Worm (Caenorhabditis elegans) whole organism, L1 larva: ENCODE results near the gene str-129.

ENCODE experiments used
- C34B4.2 ChIP-seq: sonication (generic microtip); optimal IDR thresholded peaks from 2 replicates; lab custom pipeline; 2017; ENCODE audit warnings: mild to moderate bottlenecking, missing genetic modification characterization, missing compliant biosample characterization
- F16B12.6 ChIP-seq: fragments of 150-350 bp; optimal IDR thresholded peaks from 2 replicates; lab custom pipeline; 2014; ENCODE audit warnings: missing biosample characterization, missing genetic modification characterization
- alr-1 ChIP-seq: fragments of 200-800 bp; sonication (Bioruptor generic); optimal IDR thresholded peaks from 2 replicates; lab custom pipeline; 2018; ENCODE audit warnings: borderline replicate concordance, mild to moderate bottlenecking, missing genetic modification characterization, missing compliant biosample characterization
- ama-1 ChIP-seq: fragments of 150-350 bp; optimal IDR thresholded peaks from 2 replicates; lab custom pipeline; 2014
- blmp-1 ChIP-seq: fragments of 150-350 bp; optimal IDR thresholded peaks from 2 replicates; lab custom pipeline; 2014; ENCODE audit warnings: missing biosample characterization, missing genetic modification characterization
- ceh-82 ChIP-seq, 3 experiments: fragments of 150-350 bp in 1 of 3; sonication (generic microtip) in 2 of 3; optimal IDR thresholded peaks; 2 replicates each; lab custom pipeline; 2014 to 2017; ENCODE audit warnings: missing biosample characterization in 3 of 3, missing genetic modification characterization in 3 of 3
- efl-1 ChIP-seq, 4 experiments: fragments of 150-350 bp; optimal IDR thresholded peaks in 3 of 4; peaks in 1 of 4; 1 replicate in 1 of 4; 2 replicates in 3 of 4; lab custom pipeline; 2014; ENCODE audit warnings: missing biosample characterization in 2 of 4, missing genetic modification characterization in 2 of 4, missing genetic modification reagents in 2 of 4
- elt-3 ChIP-seq, 6 experiments: fragments of 150-350 bp in 1 of 6; sonication (generic microtip); optimal IDR thresholded peaks; 2 replicates each; lab custom pipeline; 2017 to 2018; ENCODE audit warnings: missing biosample characterization in 6 of 6, missing genetic modification characterization in 6 of 6, inconsistent platforms in 1 of 6
- fkh-4 ChIP-seq: sonication (generic microtip); optimal IDR thresholded peaks from 2 replicates; lab custom pipeline; 2016; ENCODE audit warnings: missing compliant biosample characterization, missing genetic modification characterization, borderline replicate concordance
- grh-1 ChIP-seq: fragments of 200-800 bp; sonication (Bioruptor generic); IDR thresholded peaks from 2 replicates; pipeline ENCODE4 v1.3.6; 2022; ENCODE audit warnings: missing genetic modification reagents, missing genetic modification characterization, missing compliant biosample characterization
- irx-1 ChIP-seq: sonication (generic microtip); optimal IDR thresholded peaks from 2 replicates; lab custom pipeline; 2016; ENCODE audit warnings: missing genetic modification characterization, missing compliant biosample characterization
- lin-14 ChIP-seq: fragments of 200-800 bp; sonication (Bioruptor generic); optimal IDR thresholded peaks from 2 replicates; lab custom pipeline; 2018; ENCODE audit warnings: mild to moderate bottlenecking, missing genetic modification characterization, moderate library complexity, missing compliant biosample characterization
- lin-15B ChIP-seq: fragments of 150-350 bp; sonication (generic microtip); optimal IDR thresholded peaks from 3 replicates; lab custom pipeline; 2014; ENCODE audit warnings: missing biosample characterization, missing genetic modification characterization
- lin-35 ChIP-seq, 2 experiments: fragments of 150-350 bp; optimal IDR thresholded peaks; 2 replicates each; lab custom pipeline; 2014; ENCODE audit warnings: missing biosample characterization in 2 of 2, missing genetic modification characterization in 2 of 2, missing genetic modification reagents in 2 of 2
- lin-39 ChIP-seq: fragments of 150-350 bp; optimal IDR thresholded peaks from 2 replicates; lab custom pipeline; 2014; ENCODE audit warnings: missing biosample characterization, missing genetic modification reagents, missing genetic modification characterization
- lsy-2 ChIP-seq, 2 experiments: fragments of 150-350 bp; optimal IDR thresholded peaks; 2 replicates each; lab custom pipeline; 2014; ENCODE audit warnings: missing biosample characterization in 2 of 2, missing genetic modification characterization in 2 of 2
- mep-1 ChIP-seq: fragments of 150-350 bp; optimal IDR thresholded peaks from 2 replicates; lab custom pipeline; 2014; ENCODE audit warnings: missing biosample characterization, missing genetic modification characterization
- nhr-19 ChIP-seq: fragments of 200-800 bp; sonication (Bioruptor generic); conservative IDR thresholded peaks from 2 replicates; pipeline ENCODE4 v1.3.6; 2022; ENCODE audit warnings: missing genetic modification characterization, missing compliant biosample characterization
- nhr-20 ChIP-seq: sonication (generic microtip); optimal IDR thresholded peaks from 2 replicates; lab custom pipeline; 2016; ENCODE audit warnings: mild to moderate bottlenecking, missing genetic modification characterization, missing compliant biosample characterization
- nhr-237 ChIP-seq: fragments of 150-350 bp; optimal IDR thresholded peaks from 2 replicates; lab custom pipeline; 2014; ENCODE audit warnings: missing biosample characterization, missing genetic modification characterization
- nhr-71 ChIP-seq: sonication (generic microtip); optimal IDR thresholded peaks from 2 replicates; lab custom pipeline; 2016; ENCODE audit warnings: mild to moderate bottlenecking, missing genetic modification characterization, moderate library complexity, missing compliant biosample characterization
- nhr-76 ChIP-seq: sonication (generic microtip); optimal IDR thresholded peaks from 2 replicates; lab custom pipeline; 2017; ENCODE audit warnings: missing biosample characterization, missing genetic modification characterization
- nhr-84 ChIP-seq: sonication (generic microtip); optimal IDR thresholded peaks from 2 replicates; lab custom pipeline; 2017; ENCODE audit warnings: missing biosample characterization, missing genetic modification characterization
- nhr-85 ChIP-seq: sonication (generic microtip); peaks from one replicate; lab custom pipeline; 2016; ENCODE audit warnings: missing genetic modification characterization, inconsistent platforms, missing compliant biosample characterization
- nhr-90 ChIP-seq: sonication (generic microtip); optimal IDR thresholded peaks from 2 replicates; lab custom pipeline; 2016; ENCODE audit warnings: mild to moderate bottlenecking, missing genetic modification characterization, missing compliant biosample characterization; ENCODE audit not compliant: poor library complexity
- pax-3 ChIP-seq: fragments of 200-800 bp; sonication (Bioruptor generic); optimal IDR thresholded peaks from 2 replicates; lab custom pipeline; 2018; ENCODE audit warnings: mild to moderate bottlenecking, missing genetic modification characterization, moderate library complexity, missing compliant biosample characterization
- snu-23 ChIP-seq: sonication (generic microtip); optimal IDR thresholded peaks from 2 replicates; lab custom pipeline; 2016; ENCODE audit warnings: missing genetic modification characterization, missing compliant biosample characterization
- sup-37 ChIP-seq: fragments of 200-800 bp; sonication (Bioruptor generic); optimal IDR thresholded peaks from 2 replicates; lab custom pipeline; 2018; ENCODE audit warnings: mild to moderate bottlenecking, missing genetic modification characterization, missing compliant biosample characterization
- unc-30 ChIP-seq: sonication (generic microtip); optimal IDR thresholded peaks from 2 replicates; lab custom pipeline; 2017; ENCODE audit warnings: missing biosample characterization, missing genetic modification characterization
- zag-1 ChIP-seq: fragments of 150-350 bp; optimal IDR thresholded peaks from 2 replicates; lab custom pipeline; 2014; ENCODE audit warnings: missing biosample characterization, missing genetic modification characterization
- zip-4 ChIP-seq: fragments of 200-800 bp; sonication (Bioruptor generic); optimal IDR thresholded peaks from 2 replicates; lab custom pipeline; 2018; ENCODE audit warnings: mild to moderate bottlenecking, missing genetic modification characterization, moderate library complexity, missing compliant biosample characterization

Gene str-129

ce11 chrV:8043664-8044063, 48.6 kb downstream of the str-129 start:
- TF ChIP-seq elt-3 (tag; optimal IDR thresholded peaks at IDR 0.05; lab: Kevin White, UChicago) (peak in 2 of 6 experiments; percentile 33 to 36), nhr-237 (no peak), alr-1 (tag; lab: Kevin White, UChicago) (no peak), efl-1 (optimal IDR thresholded peaks at IDR 0.05; lab: Kevin White, UChicago) (no peak), efl-1 (GFP tag; optimal IDR thresholded peaks at IDR 0.05 in 1 of 2; lab: Kevin White, UChicago) (peak in 1 of 2 experiments; percentile 41), lsy-2 (tag; optimal IDR thresholded peaks at IDR 0.05; lab: Kevin White, UChicago) (no peak), nhr-19 (GFP tag; lab: Robert Waterston, UW) (no peak), nhr-20 (tag; lab: Kevin White, UChicago) (peak; percentile 35), sup-37 (no peak), blmp-1 (tag; lab: Kevin White, UChicago) (peak; percentile 92), fkh-4 (tag; lab: Kevin White, UChicago) (no peak), nhr-76 (no peak), nhr-90 (no peak), pax-3 (tag; lab: Kevin White, UChicago) (no peak), nhr-71 (tag; lab: Kevin White, UChicago) (peak; percentile 15), mep-1 (tag; lab: Kevin White, UChicago) (peak; percentile 38), snu-23 (GFP tag; lab: Kevin White, UChicago) (peak; percentile 28), lin-14 (GFP tag; lab: Kevin White, UChicago) (peak; percentile 62), ama-1 (lab: Kevin White, UChicago) (no peak), nhr-84 (tag; lab: Kevin White, UChicago) (no peak), unc-30 (tag; lab: Kevin White, UChicago) (no peak), zag-1 (no peak)

DNA sequence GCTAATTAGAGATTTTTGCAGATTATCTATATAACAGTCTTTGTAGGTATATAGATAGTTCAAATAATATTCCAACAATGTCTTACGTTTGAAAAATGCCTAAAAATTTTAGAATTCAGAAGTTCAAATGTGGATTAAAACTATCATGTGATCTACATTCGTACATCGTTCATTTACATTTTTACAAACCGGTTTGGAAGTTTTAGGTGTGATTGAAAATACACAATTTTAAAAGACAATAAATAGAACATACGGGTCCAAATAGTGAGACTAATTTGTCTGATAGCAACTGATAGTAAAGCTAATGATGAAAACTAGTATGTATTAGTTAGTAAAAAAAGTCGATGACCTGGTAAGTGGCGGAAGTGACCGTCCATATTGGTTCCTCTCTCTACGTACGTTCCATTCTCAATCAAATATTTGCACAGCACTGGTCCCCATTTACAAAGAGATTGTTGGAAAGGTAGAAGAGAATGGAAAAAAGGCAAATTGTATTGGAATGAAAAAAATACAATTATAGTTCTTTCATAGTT, 50.9 kb downstream of the str-129 start:
- TF ChIP-seq lin-15B (tag; lab: Kevin White, UChicago) (no peak), F16B12.6 (no peak), lin-14 (GFP tag; lab: Kevin White, UChicago) (peak; percentile 36), C34B4.2 (no peak), lin-39 (tag; lab: Kevin White, UChicago) (no peak), zip-4 (GFP tag; lab: Kevin White, UChicago) (no peak), nhr-20 (tag; lab: Kevin White, UChicago) (peak; percentile 2), irx-1 (tag; lab: Kevin White, UChicago) (no peak), nhr-85 (tag; lab: Kevin White, UChicago) (peak; percentile 81), lin-35 (GFP tag; optimal IDR thresholded peaks at IDR 0.05; lab: Kevin White, UChicago) (peak in 1 of 2 experiments; percentile 12), ceh-82 (tag; optimal IDR thresholded peaks at IDR 0.05; lab: Kevin White, UChicago) (no peak), efl-1 (optimal IDR thresholded peaks at IDR 0.05; lab: Kevin White, UChicago) (no peak), efl-1 (GFP tag; optimal IDR thresholded peaks at IDR 0.05 in 1 of 2; lab: Kevin White, UChicago) (peak in 1 of 2 experiments; percentile 90), grh-1 (GFP tag; lab: Robert Waterston, UW) (peak; percentile 60)
